Fruit fly (Drosophila melanogaster) whole organism, embryonic: Measurements from ENCODE around the gene CG42324.

Experiments
- Abd-B ChIP-seq: fragments of 200-800 bp; sonication (Bioruptor generic); optimal IDR thresholded peaks from 2 replicates; lab custom pipeline; 2018; ENCODE audit warnings: missing biosample characterization, mild to moderate bottlenecking, missing genetic modification characterization, moderate library complexity
- Adf1 ChIP-seq: fragments of 200-800 bp; sonication (Bioruptor generic); IDR thresholded peaks from 2 replicates; pipeline ENCODE4 v1.3.6; 2022; ENCODE audit warnings: missing biosample characterization, missing genetic modification characterization
- Aef1 ChIP-seq: fragments of 200-800 bp; sonication (Bioruptor generic); IDR thresholded peaks from 3 replicates; pipeline ENCODE4 v1.3.6; 2022; ENCODE audit warnings: missing biosample characterization, missing genetic modification characterization
- Atf3 ChIP-seq: fragments of 200-800 bp; sonication (Bioruptor generic); optimal IDR thresholded peaks from 3 replicates; lab custom pipeline; 2016; ENCODE audit warnings: missing biosample characterization, missing genetic modification characterization
- Atf6 ChIP-seq: fragments of 200-800 bp; sonication (Bioruptor generic); IDR thresholded peaks from 2 replicates; pipeline ENCODE4 v1.3.6; 2022; ENCODE audit warnings: missing biosample characterization, missing genetic modification characterization
- CG10543 ChIP-seq: fragments of 200-800 bp; sonication (Bioruptor generic); optimal IDR thresholded peaks from 3 replicates; lab custom pipeline; 2017; ENCODE audit warnings: missing biosample characterization, mild to moderate bottlenecking, missing genetic modification characterization, moderate library complexity
- CG11723 ChIP-seq: fragments of 200-800 bp; sonication (Bioruptor generic); optimal IDR thresholded peaks from 2 replicates; lab custom pipeline; 2017; ENCODE audit warnings: missing biosample characterization, mild to moderate bottlenecking, missing genetic modification characterization
- CG13287 ChIP-seq: fragments of 200-800 bp; sonication (Bioruptor generic); IDR thresholded peaks from 2 replicates; pipeline ENCODE4 v1.3.6; 2022; ENCODE audit warnings: missing biosample characterization, missing genetic modification characterization; ENCODE audit not compliant: partially characterized antibody
- CG13424 ChIP-seq: fragments of 200-800 bp; sonication (Bioruptor generic); optimal IDR thresholded peaks from 2 replicates; lab custom pipeline; 2019; ENCODE audit warnings: missing biosample characterization, mild to moderate bottlenecking, missing genetic modification characterization, moderate library complexity
- CG13624 ChIP-seq: fragments of 200-800 bp; sonication (Bioruptor generic); optimal IDR thresholded peaks from 2 replicates; lab custom pipeline; 2016; ENCODE audit warnings: missing biosample characterization, missing genetic modification characterization
- CG14050 ChIP-seq: fragments of 200-800 bp; sonication (Bioruptor generic); IDR thresholded peaks from 3 replicates; pipeline ENCODE4 v1.3.6; 2022; ENCODE audit warnings: missing biosample characterization, missing genetic modification characterization
- CG14710 ChIP-seq: fragments of 200-800 bp; sonication (Bioruptor generic); optimal IDR thresholded peaks from 3 replicates; lab custom pipeline; 2019; ENCODE audit warnings: missing biosample characterization, mild to moderate bottlenecking, missing genetic modification characterization, moderate library complexity
- CG14965 ChIP-seq: fragments of 200-800 bp; sonication (Bioruptor generic); optimal IDR thresholded peaks from 2 replicates; lab custom pipeline; 2016; ENCODE audit warnings: missing biosample characterization, missing genetic modification characterization, borderline replicate concordance
- CG15696 ChIP-seq: fragments of 200-800 bp; sonication (Bioruptor generic); optimal IDR thresholded peaks from 2 replicates; lab custom pipeline; 2019; ENCODE audit warnings: missing biosample characterization, mild to moderate bottlenecking, missing genetic modification characterization, moderate library complexity
- CG2199 ChIP-seq: fragments of 200-800 bp; sonication (Bioruptor generic); IDR thresholded peaks from 3 replicates; pipeline ENCODE4 v1.3.6; 2022; ENCODE audit warnings: missing biosample characterization, missing genetic modification characterization
- CG3407 ChIP-seq: fragments of 200-800 bp; sonication (Bioruptor generic); optimal IDR thresholded peaks from 2 replicates; lab custom pipeline; 2018; ENCODE audit warnings: missing biosample characterization, mild to moderate bottlenecking, missing genetic modification characterization
- CG4424 ChIP-seq: fragments of 200-800 bp; sonication (Bioruptor generic); optimal IDR thresholded peaks from 3 replicates; lab custom pipeline; 2016; ENCODE audit warnings: missing biosample characterization, missing genetic modification characterization
- CG6272 ChIP-seq: fragments of 200-800 bp; sonication (Bioruptor generic); IDR thresholded peaks from 2 replicates; pipeline ENCODE4 v1.3.6; 2022; ENCODE audit warnings: missing biosample characterization, missing genetic modification characterization
- CG6854 ChIP-seq: fragments of 200-800 bp; sonication (Bioruptor generic); optimal IDR thresholded peaks from 3 replicates; lab custom pipeline; 2017; ENCODE audit warnings: missing biosample characterization, mild to moderate bottlenecking, missing genetic modification characterization
- CG7372 ChIP-seq: fragments of 200-800 bp; sonication (Bioruptor generic); IDR thresholded peaks from 2 replicates; pipeline ENCODE4 v1.3.6; 2022; ENCODE audit warnings: missing biosample characterization, missing genetic modification characterization
- CG7987 ChIP-seq: fragments of 200-800 bp; sonication (Bioruptor generic); optimal IDR thresholded peaks from 2 replicates; lab custom pipeline; 2018; ENCODE audit warnings: missing biosample characterization, mild to moderate bottlenecking, missing genetic modification characterization, moderate library complexity
- CG8359 ChIP-seq: fragments of 200-800 bp; sonication (Bioruptor generic); optimal IDR thresholded peaks from 2 replicates; lab custom pipeline; 2017; ENCODE audit warnings: missing biosample characterization, mild to moderate bottlenecking, missing genetic modification characterization, borderline replicate concordance
- CG9437 ChIP-seq: fragments of 200-800 bp; sonication (Bioruptor generic); optimal IDR thresholded peaks from 2 replicates; lab custom pipeline; 2018; ENCODE audit warnings: missing biosample characterization, mild to moderate bottlenecking, missing genetic modification characterization
- ERR ChIP-seq: fragments of 200-800 bp; sonication (Bioruptor generic); optimal IDR thresholded peaks from 2 replicates; lab custom pipeline; 2016; ENCODE audit warnings: missing biosample characterization, missing genetic modification characterization
- Ets65A ChIP-seq: fragments of 200-800 bp; sonication (Bioruptor generic); peaks from one replicate; lab custom pipeline; 2016; ENCODE audit warnings: missing biosample characterization, missing genetic modification characterization
- Hand ChIP-seq: fragments of 200-800 bp; sonication (Bioruptor generic); optimal IDR thresholded peaks from 2 replicates; lab custom pipeline; 2017; ENCODE audit warnings: mild to moderate bottlenecking, missing biosample characterization, missing genetic modification reagents, missing genetic modification characterization
- Hr78 ChIP-seq, 2 experiments: fragments of 200-800 bp in 1 of 2; fragments of >200 bp in 1 of 2; sonication (Bioruptor generic) in 1 of 2; optimal IDR thresholded peaks; 2 replicates each; lab custom pipeline; 2017 to 2019; ENCODE audit warnings: missing biosample characterization in 2 of 2, missing genetic modification characterization in 2 of 2, mild to moderate bottlenecking in 1 of 2, moderate library complexity in 1 of 2
- PHDP ChIP-seq: fragments of 200-800 bp; sonication (Bioruptor generic); optimal IDR thresholded peaks from 3 replicates; lab custom pipeline; 2018; ENCODE audit warnings: missing biosample characterization, mild to moderate bottlenecking, missing genetic modification characterization, moderate library complexity
- Pdp1 ChIP-seq, 2 experiments: fragments of 200-800 bp; sonication (Bioruptor generic); optimal IDR thresholded peaks; 3 replicates each; lab custom pipeline; 2016; ENCODE audit warnings: missing biosample characterization in 2 of 2, missing genetic modification characterization in 2 of 2, mild to moderate bottlenecking in 1 of 2, moderate library complexity in 1 of 2
- Ravus ChIP-seq: fragments of 200-800 bp; sonication (Bioruptor generic); IDR thresholded peaks from 2 replicates; pipeline ENCODE4 v1.3.6; 2022; ENCODE audit warnings: missing biosample characterization, missing genetic modification characterization
- Vsx1 ChIP-seq: fragments of 200-800 bp; sonication (Bioruptor generic); optimal IDR thresholded peaks from 2 replicates; lab custom pipeline; 2017; ENCODE audit warnings: missing biosample characterization, mild to moderate bottlenecking, missing genetic modification characterization, missing genetic modification reagents
- bbx ChIP-seq: fragments of 200-800 bp; sonication (Bioruptor generic); IDR thresholded peaks from 2 replicates; pipeline ENCODE4 v1.3.6; 2022; ENCODE audit warnings: missing biosample characterization, missing genetic modification characterization; ENCODE audit not compliant: partially characterized antibody
- cato ChIP-seq: fragments of 200-800 bp; sonication (Bioruptor generic); optimal IDR thresholded peaks from 2 replicates; lab custom pipeline; 2016; ENCODE audit warnings: missing biosample characterization, missing genetic modification characterization, borderline replicate concordance
- chm ChIP-seq: fragments of 200-800 bp; sonication (Bioruptor generic); IDR thresholded peaks from 2 replicates; pipeline ENCODE4 v1.3.6; 2022; ENCODE audit warnings: missing biosample characterization, missing genetic modification characterization
- crol ChIP-seq: fragments of 200-800 bp; sonication (Bioruptor generic); IDR thresholded peaks from 2 replicates; pipeline ENCODE4 v1.3.6; 2022; ENCODE audit warnings: missing biosample characterization, missing genetic modification characterization
- dmrt11E ChIP-seq: fragments of 200-800 bp; sonication (Bioruptor generic); optimal IDR thresholded peaks from 3 replicates; lab custom pipeline; 2018; ENCODE audit warnings: missing biosample characterization, mild to moderate bottlenecking, missing genetic modification characterization, moderate library complexity
- kni ChIP-seq: fragments of 200-800 bp; sonication (Bioruptor generic); optimal IDR thresholded peaks from 3 replicates; lab custom pipeline; 2017; ENCODE audit warnings: mild to moderate bottlenecking, missing biosample characterization, missing genetic modification reagents, missing genetic modification characterization
- lola ChIP-seq, 3 experiments: fragments of >200 bp in 2 of 3; fragments of 200-800 bp in 1 of 3; sonication (Bioruptor generic) in 1 of 3; optimal IDR thresholded peaks; 2 replicates each; lab custom pipeline; 2017 to 2019; ENCODE audit warnings: missing biosample characterization in 3 of 3, missing genetic modification characterization in 3 of 3, mild to moderate bottlenecking in 1 of 3, moderate library complexity in 1 of 3
- nom ChIP-seq: fragments of 200-800 bp; sonication (Bioruptor generic); optimal IDR thresholded peaks from 2 replicates; lab custom pipeline; 2017; ENCODE audit warnings: missing biosample characterization, missing genetic modification characterization, mild to moderate bottlenecking, moderate library complexity, missing genetic modification reagents
- pho ChIP-seq: fragments of 200-800 bp; sonication (Bioruptor generic); optimal IDR thresholded peaks from 2 replicates; lab custom pipeline; 2016; ENCODE audit warnings: missing biosample characterization, missing genetic modification characterization
- pros ChIP-seq: fragments of 200-800 bp; sonication (Bioruptor generic); optimal IDR thresholded peaks from 3 replicates; lab custom pipeline; 2019; ENCODE audit warnings: missing biosample characterization, mild to moderate bottlenecking, missing genetic modification characterization, moderate library complexity
- sd ChIP-seq: fragments of 200-800 bp; sonication (Bioruptor generic); optimal IDR thresholded peaks from 3 replicates; lab custom pipeline; 2018; ENCODE audit warnings: missing biosample characterization, mild to moderate bottlenecking, missing genetic modification characterization, moderate library complexity
- sens ChIP-seq: fragments of 200-800 bp; sonication (Bioruptor generic); peaks from one replicate; lab custom pipeline; 2016; ENCODE audit warnings: missing biosample characterization, missing genetic modification characterization
- slou ChIP-seq: fragments of 200-800 bp; sonication (Bioruptor generic); optimal IDR thresholded peaks from 3 replicates; lab custom pipeline; 2016; ENCODE audit warnings: missing biosample characterization, missing genetic modification characterization
- yki ChIP-seq: fragments of >200 bp; optimal IDR thresholded peaks from 3 replicates; lab custom pipeline; 2018

CG42324 gene

DNA sequence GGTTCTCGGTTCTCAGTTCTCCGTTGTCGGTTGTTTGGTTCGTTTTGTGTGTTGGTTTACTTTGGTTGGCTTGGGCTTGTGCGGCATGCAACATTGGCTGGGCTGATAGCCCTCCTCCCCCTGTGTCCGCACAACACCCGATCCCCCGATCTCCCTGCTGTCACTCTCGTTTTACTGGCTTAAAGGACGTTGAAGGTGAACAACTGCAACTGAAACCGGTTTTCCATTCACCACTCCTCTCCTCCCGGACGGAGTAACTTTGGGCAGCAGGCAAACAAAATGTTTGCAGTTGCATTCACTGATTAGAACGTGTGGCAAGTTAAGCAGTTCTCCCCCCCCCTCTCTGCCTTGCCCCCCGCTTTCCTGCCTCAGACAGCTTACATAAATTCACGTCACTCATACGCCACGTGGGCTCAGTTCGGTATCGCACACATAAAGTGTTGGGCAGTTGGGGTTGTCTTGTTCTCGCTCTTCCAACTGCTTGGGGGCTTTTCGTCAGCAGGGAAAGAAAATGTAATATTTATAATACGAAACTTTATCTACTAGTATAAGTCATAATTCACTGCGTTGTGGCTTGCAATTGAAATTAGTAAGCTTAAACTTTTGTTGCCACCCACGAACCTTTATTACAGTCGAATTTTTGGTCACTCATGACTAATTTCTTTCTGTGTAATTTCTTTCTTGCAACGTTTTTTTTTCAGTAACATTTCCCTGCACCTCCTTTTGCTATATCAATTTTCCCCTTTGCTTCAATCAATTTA, 64.8 kb downstream of the CG42324 start:
- TF ChIP-seq crol (GFP tag; lab: Robert Waterston, UW) (peak; percentile 78), Ets65A (GFP tag; lab: Kevin White, UChicago) (peak; percentile 30), Pdp1 (GFP tag; optimal IDR thresholded peaks at IDR 0.05; lab: Kevin White, UChicago) (peak in 1 of 2 experiments; percentile 44), CG2199 (0 out of 3 replicates have a peak, but pooled peaks have one; percentile 9), kni (GFP tag; lab: Kevin White, UChicago) (peak; percentile 43), nom (peak; percentile 46), Hand (GFP tag; lab: Kevin White, UChicago) (no peak), sens (GFP tag; lab: Kevin White, UChicago) (peak; percentile 42), Atf3 (GFP tag; lab: Kevin White, UChicago) (no peak), CG7372 (GFP tag; lab: Robert Waterston, UW) (peak; percentile 65; the same call in 1 of the 2 replicates), CG7987 (GFP tag; lab: Kevin White, UChicago) (peak; percentile 11), CG4424 (GFP tag; lab: Kevin White, UChicago) (no peak)
- TF ChIP-seq, all 482 proteins: peak for 9

DNA sequence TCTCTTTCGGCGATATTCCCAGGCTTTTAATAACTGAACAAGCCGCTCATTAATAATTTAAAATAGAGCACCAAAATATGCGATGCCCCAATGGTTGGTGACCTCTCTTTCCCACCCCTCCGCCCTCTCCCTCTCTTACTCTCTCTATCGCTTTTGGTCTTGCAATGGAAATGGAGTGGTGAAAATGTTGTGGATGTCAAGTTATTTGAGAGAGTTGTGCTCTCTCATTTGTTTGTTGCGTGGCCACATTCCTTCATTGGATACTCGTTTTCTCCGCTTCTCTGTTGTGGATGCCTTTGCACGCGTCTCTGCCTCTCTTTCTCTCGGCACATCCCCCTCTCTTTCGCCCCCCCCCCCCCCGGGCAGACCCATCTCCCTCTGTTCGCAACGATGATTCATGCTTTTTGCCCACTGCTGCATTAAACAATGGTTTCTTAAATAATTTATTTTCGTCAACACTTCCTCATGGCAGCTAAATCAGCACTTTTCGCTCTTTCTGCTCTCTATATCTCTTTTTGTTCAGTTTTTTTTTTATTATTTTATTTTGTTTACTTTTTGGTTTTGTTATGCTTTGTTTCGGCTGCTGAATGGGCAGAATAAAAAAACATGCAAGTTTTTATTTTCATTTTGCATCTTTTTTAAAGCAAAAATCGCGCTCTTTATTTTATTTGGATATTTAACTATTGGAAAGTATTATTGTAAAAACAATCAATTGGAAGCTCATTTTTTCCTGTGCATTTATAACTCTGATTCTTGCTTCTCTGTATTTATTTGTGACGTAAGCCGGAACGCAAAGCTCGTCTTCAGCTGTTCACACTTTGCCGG, 70.5 kb downstream of the CG42324 start:
- peak; percentile 35 for TF ChIP-seq dmrt11E
- TF ChIP-seq CG11723 (GFP tag; lab: Kevin White, UChicago), result peak; percentile 2
- TF ChIP-seq CG10543 (GFP tag; lab: Kevin White, UChicago), result peak; percentile 1
- peak; percentile 25 for TF ChIP-seq CG3407
- TF ChIP-seq Adf1 (GFP tag; lab: Robert Waterston, UW), result peak; percentile 39; the same call in 1 of the 2 replicates
- TF ChIP-seq Aef1 (GFP tag; lab: Robert Waterston, UW), result no peak
- no peak for TF ChIP-seq Abd-B (GFP tag; lab: Kevin White, UChicago)
- TF ChIP-seq Ravus, result no peak
- TF ChIP-seq CG6854 (GFP tag; lab: Kevin White, UChicago), result no peak
- TF ChIP-seq pros, result peak; percentile 44
- TF ChIP-seq CG13424 (tag; lab: Kevin White, UChicago), result peak; percentile 50
- no peak for TF ChIP-seq CG14965 (GFP tag; lab: Kevin White, UChicago)
- TF ChIP-seq CG13624 (GFP tag; lab: Kevin White, UChicago), result peak; percentile 13
- no peak for TF ChIP-seq CG15696 (tag; lab: Kevin White, UChicago)
- peak; percentile 36 for TF ChIP-seq Vsx1 (GFP tag; lab: Kevin White, UChicago)
- TF ChIP-seq CG14710 (tag; lab: Kevin White, UChicago), result peak; percentile 17
- no peak for TF ChIP-seq ERR (GFP tag; lab: Kevin White, UChicago)
- TF ChIP-seq slou (GFP tag; lab: Kevin White, UChicago), result no peak
- TF ChIP-seq CG9437 (GFP tag; lab: Kevin White, UChicago), result peak; percentile 64
- TF ChIP-seq yki, result peak; percentile 78
- peak; percentile 9 for TF ChIP-seq PHDP (tag; lab: Kevin White, UChicago)
- TF ChIP-seq pho (GFP tag; lab: Kevin White, UChicago), result peak; percentile 18
- peak; percentile 69 for TF ChIP-seq bbx (GFP tag; lab: Robert Waterston, UW)
- TF ChIP-seq sd (tag; lab: Kevin White, UChicago), result peak; percentile 97
- TF ChIP-seq CG6272 (GFP tag; lab: Robert Waterston, UW), result no peak
- peak; percentile 15 for TF ChIP-seq cato (GFP tag; lab: Kevin White, UChicago)
- no peak for TF ChIP-seq CG8359 (GFP tag; lab: Kevin White, UChicago)
- TF ChIP-seq Atf6 (GFP tag; lab: Robert Waterston, UW), result no peak
- TF ChIP-seq chm (GFP tag; lab: Robert Waterston, UW), result peak; percentile 45; the same call in 1 of the 2 replicates
- TF ChIP-seq CG14050 (GFP tag; lab: Robert Waterston, UW), result peak; percentile 25; the same call in 1 of the 3 replicates
- peak in 1 of 2 experiments; percentile 41 for TF ChIP-seq Hr78 (GFP tag; optimal IDR thresholded peaks at IDR 0.05; lab: Kevin White, UChicago)
- peak; percentile 14; the same call in 1 of the 2 replicates for TF ChIP-seq CG13287
- peak in 1 of 3 experiments; percentile 56 for TF ChIP-seq lola (GFP tag; optimal IDR thresholded peaks at IDR 0.05; lab: Kevin White, UChicago)
